Worm (Caenorhabditis elegans) whole organism, L3 larva: ENCODE measurements around the gene C54D10.5.
A peak's percentile ranks its signal among the peaks of the same experiment; 100 is the strongest.

Experiments
- egl-5 ChIP-seq: fragments of 150-350 bp; optimal IDR thresholded peaks from 2 replicates; lab custom pipeline; 2017; ENCODE audit warnings: missing biosample characterization, missing genetic modification reagents, missing genetic modification characterization, inconsistent platforms
- elt-1 ChIP-seq: fragments of 150-350 bp; optimal IDR thresholded peaks from 2 replicates; lab custom pipeline; 2014; ENCODE audit warnings: missing biosample characterization, missing genetic modification characterization
- mdl-1 ChIP-seq: fragments of 150-350 bp; optimal IDR thresholded peaks from 2 replicates; lab custom pipeline; 2014; ENCODE audit warnings: missing biosample characterization, missing genetic modification characterization
- nhr-25 ChIP-seq: sonication (generic microtip); optimal IDR thresholded peaks from 2 replicates; lab custom pipeline; 2017; ENCODE audit warnings: missing biosample characterization, missing genetic modification characterization
- nhr-77 ChIP-seq: fragments of 150-350 bp; optimal IDR thresholded peaks from 2 replicates; lab custom pipeline; 2014; ENCODE audit warnings: missing biosample characterization, missing genetic modification characterization
- pqm-1 ChIP-seq: fragments of 150-350 bp; optimal IDR thresholded peaks from 2 replicates; lab custom pipeline; 2017; ENCODE audit warnings: missing biosample characterization, missing genetic modification characterization, inconsistent platforms
- skn-1 ChIP-seq: fragments of 150-350 bp; optimal IDR thresholded peaks from 2 replicates; lab custom pipeline; 2014; ENCODE audit warnings: missing biosample characterization, missing genetic modification characterization
- snpc-4 ChIP-seq: fragments of 150-350 bp; optimal IDR thresholded peaks from 2 replicates; lab custom pipeline; 2014; ENCODE audit warnings: missing biosample characterization, missing genetic modification characterization
- unc-62 ChIP-seq: fragments of 150-350 bp; sonication (generic microtip); optimal IDR thresholded peaks from 4 replicates; lab custom pipeline; 2014; ENCODE audit warnings: missing biosample characterization, missing genetic modification reagents, missing genetic modification characterization
- zag-1 ChIP-seq: fragments of 150-350 bp; optimal IDR thresholded peaks from 2 replicates; lab custom pipeline; 2014; ENCODE audit warnings: missing biosample characterization, missing genetic modification characterization

DNA sequence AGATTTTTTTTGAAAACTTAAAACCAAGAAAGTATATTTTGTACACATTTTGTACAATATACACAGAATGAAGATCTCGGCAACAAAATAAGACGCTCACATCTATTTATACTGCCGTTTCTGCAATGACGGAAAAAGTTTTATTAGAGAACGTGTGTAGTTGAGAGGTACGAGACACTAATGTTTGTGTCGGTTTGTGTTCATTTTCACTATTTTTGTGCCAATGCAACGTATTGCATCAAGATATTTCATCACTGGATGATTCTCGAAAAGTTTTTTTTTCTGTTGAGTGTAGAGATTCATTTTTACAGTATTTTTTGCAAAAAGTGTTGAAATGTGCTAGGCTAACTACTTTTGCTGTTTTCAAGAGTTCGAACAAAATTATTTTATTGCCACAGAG is 20.1 kb upstream of the C54D10.5 start:
- TF ChIP-seq unc-62 (no peak), mdl-1 (tag; lab: Kevin White, UChicago) (no peak), elt-1 (tag; lab: Kevin White, UChicago) (no peak), nhr-77 (tag; lab: Kevin White, UChicago) (no peak), zag-1 (tag; lab: Kevin White, UChicago) (no peak), snpc-4 (tag; lab: Kevin White, UChicago) (no peak), egl-5 (tag; lab: Kevin White, UChicago) (no peak), nhr-25 (no peak), pqm-1 (peak; percentile 1), skn-1 (tag; lab: Kevin White, UChicago) (no peak)
